Fruit fly (Drosophila melanogaster) whole organism, adult: ENCODE measurements around the gene CG10098.

Experiments used
- CG14711 ChIP-seq: fragments of 200-800 bp; sonication (Bioruptor generic); optimal IDR thresholded peaks from 2 replicates; lab custom pipeline; 2018; ENCODE audit warnings: missing biosample characterization, mild to moderate bottlenecking, missing genetic modification characterization, moderate library complexity
- CG1620 ChIP-seq: fragments of 200-800 bp; sonication (Bioruptor generic); optimal IDR thresholded peaks from 2 replicates; lab custom pipeline; 2016; ENCODE audit warnings: missing biosample characterization, missing genetic modification characterization
- CG5204 ChIP-seq: fragments of 200-800 bp; sonication (Bioruptor generic); optimal IDR thresholded peaks from 2 replicates; lab custom pipeline; 2016; ENCODE audit warnings: missing biosample characterization, missing genetic modification characterization
- cic ChIP-seq: fragments of 200-800 bp; sonication (Bioruptor generic); optimal IDR thresholded peaks from 2 replicates; lab custom pipeline; 2017; ENCODE audit warnings: missing biosample characterization, mild to moderate bottlenecking, missing genetic modification characterization, moderate library complexity

- TF ChIP-seq CG1620 (GFP tag; lab: Kevin White, UChicago) (no peak), CG5204 (GFP tag; lab: Kevin White, UChicago) (no peak), cic (GFP tag; lab: Kevin White, UChicago) (no peak), CG14711 (tag; lab: Kevin White, UChicago) (no peak)
Measured at dm6 chr3R:7134715-7135505, 10.6 kb downstream of the CG10098 start.
